Fruit fly (Drosophila melanogaster): ENCODE measurements around the gene alpha-Man-IIa.
A peak's percentile ranks its signal among the peaks of the same experiment; 100 is the strongest.

The alpha-Man-IIa gene

dm6 chr3R:9401127-9401603 is 11.2 kb upstream of the alpha-Man-IIa start, which contains the start of the genes RpL34b and CG8132 (continued):
- TF ChIP-seq br (optimal IDR thresholded peaks at IDR 0.05) (no peak), CG12299 (tag; optimal IDR thresholded peaks at IDR 0.05) (peak; percentile 96), CG10147 (GFP tag; optimal IDR thresholded peaks at IDR 0.05) (peak; percentile 94), CG9609 (GFP tag; optimal IDR thresholded peaks at IDR 0.05) (peak; percentile 96), CG16779 (GFP tag; IDR thresholded peaks at IDR 0.05) (peak; percentile 83), D19B (GFP tag; optimal IDR thresholded peaks at IDR 0.05) (peak; percentile 87), exex (tag; optimal IDR thresholded peaks at IDR 0.05) (peak; percentile 91), CG17186 (GFP tag; optimal IDR thresholded peaks at IDR 0.05) (peak; percentile 93), Hr39 (optimal IDR thresholded peaks at IDR 0.05) (no peak), Antp (GFP tag; optimal IDR thresholded peaks at IDR 0.05) (peak; percentile 97), CG14050 (GFP tag; IDR thresholded peaks at IDR 0.05) (peak; percentile 85), Neu2 (GFP tag; optimal IDR thresholded peaks at IDR 0.05; ENCODE audit: borderline replicate concordance) (peak; percentile 88), en (GFP tag; optimal IDR thresholded peaks at IDR 0.05) (peak; percentile 86), gsb-n (tag; optimal IDR thresholded peaks at IDR 0.05) (peak; percentile 94), Atf3 (GFP tag; optimal IDR thresholded peaks at IDR 0.05) (peak; percentile 95), run (tag; optimal IDR thresholded peaks at IDR 0.05) (peak; percentile 95), pho (GFP tag; optimal IDR thresholded peaks at IDR 0.05) (peak; percentile 97), CG4404 (GFP tag; IDR thresholded peaks at IDR 0.05) (peak; percentile 95), Trl (optimal IDR thresholded peaks at IDR 0.05) (peak in 1 of 2 experiments; percentile 40), Trl (GFP tag; optimal IDR thresholded peaks at IDR 0.05) (peak; percentile 98), CG15696 (tag; optimal IDR thresholded peaks at IDR 0.05) (peak; percentile 94), CG16815 (GFP tag; optimal IDR thresholded peaks at IDR 0.05) (peak; percentile 95), CG9437 (GFP tag; optimal IDR thresholded peaks at IDR 0.05) (peak; percentile 82), CG11093 (GFP tag; IDR thresholded peaks at IDR 0.05) (peak; percentile 88), Nf-YB (GFP tag; optimal IDR thresholded peaks at IDR 0.05) (peak; percentile 81), Oli (tag; optimal IDR thresholded peaks at IDR 0.05) (peak; percentile 89), fd96Cb (tag; optimal IDR thresholded peaks at IDR 0.05) (peak; percentile 90), CG17359 (tag; optimal IDR thresholded peaks at IDR 0.05) (peak; percentile 93), CG3281 (GFP tag; optimal IDR thresholded peaks at IDR 0.05) (peak; percentile 94), unc-4 (GFP tag; IDR thresholded peaks at IDR 0.05; ENCODE audit: partially characterized antibody) (peak; percentile 30; the same call in 1 of the 2 replicates), zfh1 (GFP tag; IDR thresholded peaks at IDR 0.05) (peak; percentile 97), CG3726 (GFP tag; IDR thresholded peaks at IDR 0.05) (peak; percentile 89), CG11456 (GFP tag; IDR thresholded peaks at IDR 0.05) (peak; percentile 99), Jarid2 (GFP tag; optimal IDR thresholded peaks at IDR 0.05) (peak; percentile 78), Max (GFP tag; optimal IDR thresholded peaks at IDR 0.05) (peak; percentile 98), CHES-1-like (GFP tag; optimal IDR thresholded peaks at IDR 0.05) (peak; percentile 96), CG8765 (GFP tag; IDR thresholded peaks at IDR 0.05) (peak; percentile 89), Ssrp (tag; optimal IDR thresholded peaks at IDR 0.05) (peak; percentile 93), CG13296 (GFP tag; optimal IDR thresholded peaks at IDR 0.05) (peak; percentile 97), dmrt11E (tag; optimal IDR thresholded peaks at IDR 0.05) (peak; percentile 92), CG13123 (GFP tag; optimal IDR thresholded peaks at IDR 0.05) (peak; percentile 100), CG33213 (GFP tag; optimal IDR thresholded peaks at IDR 0.05) (peak; percentile 97), Rx (GFP tag; IDR thresholded peaks at IDR 0.05) (peak; percentile 96), zen2 (GFP tag; IDR thresholded peaks at IDR 0.05; ENCODE audit: partially characterized antibody) (no peak), tx (GFP tag; optimal IDR thresholded peaks at IDR 0.05) (peak; percentile 95), lmd (GFP tag; IDR thresholded peaks at IDR 0.05) (peak; percentile 95), CG11504 (tag; optimal IDR thresholded peaks at IDR 0.05) (peak; percentile 93), phol (tag; optimal IDR thresholded peaks at IDR 0.05) (peak; percentile 95), sisA (GFP tag; IDR thresholded peaks at IDR 0.05) (peak; percentile 96), CG15073 (GFP tag; optimal IDR thresholded peaks at IDR 0.05) (peak; percentile 70), CG15479 (GFP tag; optimal IDR thresholded peaks at IDR 0.05) (peak; percentile 55)
